Fruit fly (Drosophila melanogaster) whole organism, prepupa: ENCODE data around the gene Gr85a.

ENCODE experiments used
- CG10631 ChIP-seq: fragments of 200-800 bp; sonication (Bioruptor generic); optimal IDR thresholded peaks from 2 replicates; lab custom pipeline; 2016; ENCODE audit warnings: missing biosample characterization, missing genetic modification characterization
- CG10669 ChIP-seq: fragments of 200-800 bp; sonication (Bioruptor generic); optimal IDR thresholded peaks from 3 replicates; lab custom pipeline; 2018; ENCODE audit warnings: missing biosample characterization, mild to moderate bottlenecking, missing genetic modification characterization, moderate library complexity
- CG11294 ChIP-seq: fragments of 200-800 bp; sonication (Bioruptor generic); IDR thresholded peaks from 2 replicates; pipeline ENCODE4 v1.3.6; 2022; ENCODE audit warnings: missing biosample characterization, missing genetic modification characterization
- CG11762 ChIP-seq: fragments of 200-800 bp; sonication (Bioruptor generic); optimal IDR thresholded peaks from 3 replicates; lab custom pipeline; 2016; ENCODE audit warnings: missing biosample characterization, missing genetic modification characterization; ENCODE audit not compliant: insufficient read depth
- CG15336 ChIP-seq: fragments of 200-800 bp; sonication (Bioruptor generic); IDR thresholded peaks from 2 replicates; pipeline ENCODE4 v1.3.6; 2022; ENCODE audit warnings: missing biosample characterization, missing genetic modification characterization
- CG1621 ChIP-seq: fragments of 200-800 bp; sonication (Bioruptor generic); optimal IDR thresholded peaks from 3 replicates; lab custom pipeline; 2018; ENCODE audit warnings: missing biosample characterization, mild to moderate bottlenecking, missing genetic modification characterization
- CG16779 ChIP-seq: fragments of 200-800 bp; sonication (Bioruptor generic); optimal IDR thresholded peaks from 3 replicates; lab custom pipeline; 2017; ENCODE audit warnings: missing biosample characterization, mild to moderate bottlenecking, missing genetic modification characterization
- CG31627 ChIP-seq: fragments of 200-800 bp; sonication (Bioruptor generic); optimal IDR thresholded peaks from 3 replicates; lab custom pipeline; 2016; ENCODE audit warnings: missing biosample characterization, missing genetic modification characterization
- CG32006 ChIP-seq: fragments of 200-800 bp; sonication (Bioruptor generic); optimal IDR thresholded peaks from 3 replicates; lab custom pipeline; 2017; ENCODE audit warnings: missing biosample characterization, mild to moderate bottlenecking, missing genetic modification characterization
- CG6163 ChIP-seq: fragments of 200-800 bp; sonication (Bioruptor generic); IDR thresholded peaks from 3 replicates; pipeline ENCODE4 v1.3.6; 2022; ENCODE audit warnings: missing biosample characterization, missing genetic modification characterization
- CG6276 ChIP-seq: fragments of 200-800 bp; sonication (Bioruptor generic); optimal IDR thresholded peaks from 2 replicates; lab custom pipeline; 2017; ENCODE audit warnings: missing biosample characterization, mild to moderate bottlenecking, missing genetic modification characterization
- CG6792 ChIP-seq: fragments of 200-800 bp; sonication (Bioruptor generic); optimal IDR thresholded peaks from 3 replicates; lab custom pipeline; 2016; ENCODE audit warnings: missing biosample characterization, missing genetic modification characterization
- CG6808 ChIP-seq: fragments of 200-800 bp; sonication (Bioruptor generic); optimal IDR thresholded peaks from 3 replicates; lab custom pipeline; 2017; ENCODE audit warnings: missing biosample characterization, missing genetic modification characterization, mild to moderate bottlenecking, moderate library complexity, missing genetic modification reagents
- CG7368 ChIP-seq: fragments of 200-800 bp; sonication (Bioruptor generic); optimal IDR thresholded peaks from 3 replicates; lab custom pipeline; 2016; ENCODE audit warnings: missing biosample characterization, missing genetic modification characterization
- CG8632 ChIP-seq: fragments of 200-800 bp; sonication (Bioruptor generic); optimal IDR thresholded peaks from 3 replicates; lab custom pipeline; 2016; ENCODE audit warnings: missing biosample characterization, missing genetic modification characterization
- Eip75B ChIP-seq: fragments of 200-800 bp; sonication (Bioruptor generic); optimal IDR thresholded peaks from 3 replicates; lab custom pipeline; 2016; ENCODE audit warnings: missing biosample characterization, missing genetic modification characterization
- Eip78C ChIP-seq: fragments of 200-800 bp; sonication (Bioruptor generic); peaks from one replicate; lab custom pipeline; 2016; ENCODE audit warnings: missing biosample characterization, missing genetic modification characterization
- Ets21C ChIP-seq: fragments of 200-800 bp; sonication (Bioruptor generic); optimal IDR thresholded peaks from 3 replicates; lab custom pipeline; 2016; ENCODE audit warnings: missing biosample characterization, missing genetic modification characterization
- Gug ChIP-seq: fragments of 200-800 bp; sonication (Bioruptor generic); IDR thresholded peaks from 2 replicates; pipeline ENCODE4 v1.3.6; 2022; ENCODE audit warnings: missing biosample characterization, missing genetic modification characterization
- Hr38 ChIP-seq: sonication (Bioruptor generic); optimal IDR thresholded peaks from 2 replicates; lab custom pipeline; 2016; ENCODE audit warnings: missing biosample characterization, missing genetic modification characterization
- Hr39 ChIP-seq: fragments of 200-800 bp; sonication (Bioruptor generic); optimal IDR thresholded peaks from 2 replicates; lab custom pipeline; 2016; ENCODE audit warnings: missing biosample characterization, missing genetic modification characterization
- Hr4 ChIP-seq: fragments of 200-800 bp; sonication (Bioruptor generic); optimal IDR thresholded peaks from 3 replicates; lab custom pipeline; 2016; ENCODE audit warnings: missing biosample characterization, missing genetic modification characterization
- Met ChIP-seq: fragments of 200-800 bp; sonication (Bioruptor generic); optimal IDR thresholded peaks from 3 replicates; lab custom pipeline; 2016; ENCODE audit warnings: missing biosample characterization, missing genetic modification characterization
- OdsH ChIP-seq: fragments of 200-800 bp; sonication (Bioruptor generic); optimal IDR thresholded peaks from 3 replicates; lab custom pipeline; 2016; ENCODE audit warnings: missing biosample characterization, missing genetic modification characterization
- Sox102F ChIP-seq: fragments of 200-800 bp; sonication (Bioruptor generic); optimal IDR thresholded peaks from 2 replicates; lab custom pipeline; 2016; ENCODE audit warnings: missing biosample characterization, mild to moderate bottlenecking, missing genetic modification characterization
- Sox14 ChIP-seq: fragments of 200-800 bp; sonication (Bioruptor generic); optimal IDR thresholded peaks from 3 replicates; lab custom pipeline; 2016; ENCODE audit warnings: missing biosample characterization, missing genetic modification characterization
- Sox15 ChIP-seq: fragments of 200-800 bp; sonication (Bioruptor generic); optimal IDR thresholded peaks from 3 replicates; lab custom pipeline; 2016; ENCODE audit warnings: missing biosample characterization, missing genetic modification characterization
- achi ChIP-seq: fragments of 200-800 bp; sonication (Bioruptor generic); optimal IDR thresholded peaks from 3 replicates; lab custom pipeline; 2016; ENCODE audit warnings: missing biosample characterization, missing genetic modification characterization
- acj6 ChIP-seq: fragments of 200-800 bp; sonication (Bioruptor generic); optimal IDR thresholded peaks from 3 replicates; lab custom pipeline; 2016; ENCODE audit warnings: missing biosample characterization, missing genetic modification characterization
- dac ChIP-seq: fragments of 200-800 bp; sonication (Bioruptor generic); optimal IDR thresholded peaks from 2 replicates; lab custom pipeline; 2017; ENCODE audit warnings: missing biosample characterization, mild to moderate bottlenecking, missing genetic modification characterization
- dsx ChIP-seq: fragments of 200-800 bp; optimal IDR thresholded peaks from 3 replicates; lab custom pipeline; 2019; ENCODE audit warnings: missing biosample characterization, mild to moderate bottlenecking, missing genetic modification characterization, moderate library complexity; ENCODE audit not compliant: poor library complexity, severe bottlenecking
- eg ChIP-seq: fragments of 200-800 bp; sonication (Bioruptor generic); IDR thresholded peaks from 3 replicates; pipeline ENCODE4 v1.3.6; 2022; ENCODE audit warnings: missing biosample characterization, missing genetic modification characterization
- esn ChIP-seq: fragments of 200-800 bp; sonication (Bioruptor generic); optimal IDR thresholded peaks from 2 replicates; lab custom pipeline; 2016; ENCODE audit warnings: missing biosample characterization, mild to moderate bottlenecking, missing genetic modification characterization, moderate library complexity
- fd59A ChIP-seq: fragments of 200-800 bp; sonication (Bioruptor generic); optimal IDR thresholded peaks from 2 replicates; lab custom pipeline; 2017; ENCODE audit warnings: missing biosample characterization, mild to moderate bottlenecking, missing genetic modification characterization, missing genetic modification reagents
- fd85E ChIP-seq: fragments of 200-800 bp; sonication (Bioruptor generic); optimal IDR thresholded peaks from 3 replicates; lab custom pipeline; 2016; ENCODE audit warnings: missing biosample characterization, missing genetic modification characterization
- fkh ChIP-seq: fragments of 200-800 bp; sonication (Bioruptor generic); optimal IDR thresholded peaks from 3 replicates; lab custom pipeline; 2017; ENCODE audit warnings: missing biosample characterization, mild to moderate bottlenecking, missing genetic modification characterization, moderate library complexity
- lz ChIP-seq: fragments of 200-800 bp; sonication (Bioruptor generic); optimal IDR thresholded peaks from 3 replicates; lab custom pipeline; 2016; ENCODE audit warnings: missing biosample characterization, missing genetic modification characterization
- net ChIP-seq: fragments of 200-800 bp; sonication (Bioruptor generic); optimal IDR thresholded peaks from 3 replicates; lab custom pipeline; 2016; ENCODE audit warnings: missing biosample characterization, missing genetic modification characterization
- pdm3 ChIP-seq: fragments of 200-800 bp; sonication (Bioruptor generic); optimal IDR thresholded peaks from 3 replicates; lab custom pipeline; 2016; ENCODE audit warnings: missing biosample characterization, missing genetic modification characterization
- salr ChIP-seq, 2 experiments: fragments of 200-800 bp; sonication (Bioruptor generic); optimal IDR thresholded peaks; 3 replicates each; lab custom pipeline; 2016 to 2018; ENCODE audit warnings: missing biosample characterization in 2 of 2, missing genetic modification characterization in 2 of 2, mild to moderate bottlenecking in 1 of 2
- ss ChIP-seq, 2 experiments: fragments of 200-800 bp; sonication (Bioruptor generic); optimal IDR thresholded peaks; 2 replicates in 1 of 2; 3 replicates in 1 of 2; lab custom pipeline; 2017 to 2018; ENCODE audit warnings: mild to moderate bottlenecking in 2 of 2, missing biosample characterization in 2 of 2, missing genetic modification characterization in 2 of 2, moderate library complexity in 1 of 2
- svp ChIP-seq: fragments of 200-800 bp; sonication (Bioruptor generic); peaks from one replicate; lab custom pipeline; 2016; ENCODE audit warnings: missing biosample characterization, missing genetic modification characterization
- topi ChIP-seq: fragments of 200-800 bp; sonication (Bioruptor generic); optimal IDR thresholded peaks from 3 replicates; lab custom pipeline; 2016; ENCODE audit warnings: missing biosample characterization, missing genetic modification characterization
- vri ChIP-seq: fragments of 200-800 bp; sonication (Bioruptor generic); optimal IDR thresholded peaks from 3 replicates; lab custom pipeline; 2016; ENCODE audit warnings: missing biosample characterization, mild to moderate bottlenecking, missing genetic modification characterization

Gene Gr85a

dm6 chr3R:9996689-9997213, at the start of gene Gr85a, which contains the start of gene Spn85F:
TSS of gene Gr85a (minus strand) at chr3R:9996789.
TSS of gene Spn85F (plus strand) at chr3R:9997163.
- TF ChIP-seq CG1621 (tag; lab: Kevin White, UChicago), result no peak
- no peak for TF ChIP-seq OdsH (GFP tag; lab: Kevin White, UChicago)
- TF ChIP-seq dac (GFP tag; lab: Kevin White, UChicago), result no peak
- TF ChIP-seq Eip78C, result no peak
- TF ChIP-seq Gug (GFP tag; lab: Robert Waterston, UW), result no peak
- no peak for TF ChIP-seq Sox15
- no peak for TF ChIP-seq CG32006 (GFP tag; lab: Kevin White, UChicago)
- no peak for TF ChIP-seq CG6163 (GFP tag; lab: Robert Waterston, UW)
- no peak for TF ChIP-seq salr (GFP tag; optimal IDR thresholded peaks at IDR 0.05; lab: Kevin White, UChicago)
- no peak for TF ChIP-seq vri (GFP tag; lab: Kevin White, UChicago)
- no peak for TF ChIP-seq pdm3 (GFP tag; lab: Kevin White, UChicago)
- no peak for TF ChIP-seq CG10669 (GFP tag; lab: Kevin White, UChicago)
- TF ChIP-seq Eip75B (GFP tag; lab: Kevin White, UChicago), result no peak
- no peak for TF ChIP-seq CG7368 (GFP tag; lab: Kevin White, UChicago)

dm6 chr3R:10045343-10045742, 48.8 kb upstream of the Gr85a start, which contains the start of the genes CG11722 and mtTFB2:
TSS of gene CG11722 (minus strand) at chr3R:10045542.
TSS of gene mtTFB2 (plus strand) at chr3R:10045574.
- TF ChIP-seq CG10631 (GFP tag; lab: Kevin White, UChicago) (no peak), salr (GFP tag; optimal IDR thresholded peaks at IDR 0.05; lab: Kevin White, UChicago) (no peak), fkh (GFP tag; lab: Kevin White, UChicago) (peak; percentile 52), Sox102F (GFP tag; lab: Kevin White, UChicago) (no peak), CG6808 (no peak), CG16779 (tag; lab: Kevin White, UChicago) (no peak), fd59A (GFP tag; lab: Kevin White, UChicago) (no peak), dsx (GFP tag; lab: Kevin White, UChicago) (peak; percentile 1), topi (GFP tag; lab: Kevin White, UChicago) (peak; percentile 33), CG31627 (GFP tag; lab: Kevin White, UChicago) (no peak), Eip78C (peak; percentile 48), eg (no peak), vri (GFP tag; lab: Kevin White, UChicago) (peak; percentile 42), OdsH (GFP tag; lab: Kevin White, UChicago) (no peak), lz (no peak), esn (peak; percentile 6), CG11762 (GFP tag; lab: Kevin White, UChicago) (no peak)

dm6 chr3R:10042664-10043372, 46.2 kb upstream of the Gr85a start, which contains the start of the genes Mical and CG3909:
TSS of gene Mical (minus strand) at chr3R:10042895.
TSS of gene CG3909 (plus strand) at chr3R:10043270.
- peak; percentile 69 for TF ChIP-seq Hr39 (GFP tag; lab: Kevin White, UChicago)
- TF ChIP-seq dac (GFP tag; lab: Kevin White, UChicago), result no peak
- no peak for TF ChIP-seq Eip75B (GFP tag; lab: Kevin White, UChicago)
- peak; percentile 89 for TF ChIP-seq svp (GFP tag; lab: Kevin White, UChicago)
- TF ChIP-seq achi, result peak; percentile 82
- peak; percentile 92 for TF ChIP-seq eg
- TF ChIP-seq Hr38 (GFP tag; lab: Kevin White, UChicago), result no peak
- peak; percentile 62 for TF ChIP-seq CG16779 (tag; lab: Kevin White, UChicago)
- TF ChIP-seq CG15336 (GFP tag; lab: Robert Waterston, UW), result peak; percentile 78
- peak; percentile 25 for TF ChIP-seq Sox14 (GFP tag; lab: Kevin White, UChicago)
- peak; percentile 76 for TF ChIP-seq Gug (GFP tag; lab: Robert Waterston, UW)
- peak; percentile 6 to 44 for TF ChIP-seq ss (GFP tag; optimal IDR thresholded peaks at IDR 0.05; lab: Kevin White, UChicago)
- peak; percentile 75 for TF ChIP-seq acj6 (GFP tag; lab: Kevin White, UChicago)
- peak; percentile 69 for TF ChIP-seq Hr4 (GFP tag; lab: Kevin White, UChicago)
- TF ChIP-seq CG6792 (GFP tag; lab: Kevin White, UChicago), result peak; percentile 78
- peak; percentile 60 for TF ChIP-seq topi (GFP tag; lab: Kevin White, UChicago)
- peak; percentile 80 for TF ChIP-seq CG7368 (GFP tag; lab: Kevin White, UChicago)
- TF ChIP-seq net (GFP tag; lab: Kevin White, UChicago), result peak; percentile 68
- peak; percentile 43 for TF ChIP-seq Ets21C
- peak; percentile 76 for TF ChIP-seq CG11294 (GFP tag; lab: Robert Waterston, UW)
- peak; percentile 76 for TF ChIP-seq CG8632 (GFP tag; lab: Kevin White, UChicago)
- TF ChIP-seq fd59A (GFP tag; lab: Kevin White, UChicago), result no peak
- no peak for TF ChIP-seq fd85E (GFP tag; lab: Kevin White, UChicago)
- peak; percentile 70 for TF ChIP-seq Met
- peak; percentile 59 for TF ChIP-seq Sox102F (GFP tag; lab: Kevin White, UChicago)
- peak; percentile 83 for TF ChIP-seq OdsH (GFP tag; lab: Kevin White, UChicago)
- peak; percentile 35 for TF ChIP-seq CG1621 (tag; lab: Kevin White, UChicago)
- no peak for TF ChIP-seq CG6276
